Worm (Caenorhabditis elegans) whole organism, mixed stage, embryonic: ENCODE data around the gene srh-180.

Experiments used
- M03D4.4 ChIP-seq: sonication (generic microtip); optimal IDR thresholded peaks from 2 replicates; lab custom pipeline; 2017; ENCODE audit warnings: mild to moderate bottlenecking, missing genetic modification characterization, missing compliant biosample characterization
- lsy-2 ChIP-seq: fragments of 150-350 bp; optimal IDR thresholded peaks from 2 replicates; lab custom pipeline; 2014; ENCODE audit warnings: missing biosample characterization, missing genetic modification characterization
- snpc-4 ChIP-seq: fragments of 150-350 bp; optimal IDR thresholded peaks from 2 replicates; lab custom pipeline; 2014; ENCODE audit warnings: missing biosample characterization, missing genetic modification characterization
- unc-62 ChIP-seq: fragments of 150-350 bp; optimal IDR thresholded peaks from 2 replicates; lab custom pipeline; 2014; ENCODE audit warnings: missing biosample characterization, missing genetic modification reagents, missing genetic modification characterization
- ztf-11 ChIP-seq: fragments of 150-350 bp; optimal IDR thresholded peaks from 2 replicates; lab custom pipeline; 2014; ENCODE audit warnings: missing biosample characterization, missing genetic modification characterization

DNA sequence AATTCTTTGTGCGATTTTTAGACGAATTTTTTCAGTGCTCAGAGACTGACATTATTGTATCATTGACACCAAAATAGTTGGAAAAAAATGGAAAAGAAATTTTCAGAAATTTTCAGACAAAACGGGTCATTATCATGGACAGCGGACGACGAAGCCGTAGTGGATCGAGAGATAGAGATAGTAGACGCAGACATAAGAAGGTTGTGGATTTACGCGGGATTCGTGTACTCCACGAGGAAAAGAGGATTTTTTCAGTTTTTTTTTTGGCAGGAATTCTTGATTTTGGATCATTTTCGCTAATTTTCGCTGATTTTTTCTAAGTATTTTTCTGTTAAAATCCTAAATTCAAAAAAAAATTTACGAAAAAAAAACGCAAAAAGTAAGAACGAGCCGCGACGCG lies 50.2 kb downstream of the srh-180 start, which contains the start of gene W08G11.3:
- no peak for TF ChIP-seq ztf-11 (tag; lab: Kevin White, UChicago)
- TF ChIP-seq snpc-4 (tag; lab: Kevin White, UChicago): no peak
- no peak for TF ChIP-seq unc-62 (GFP tag; lab: Kevin White, UChicago)
- no peak for TF ChIP-seq lsy-2 (tag; lab: Kevin White, UChicago)
- no peak for TF ChIP-seq M03D4.4 (tag; lab: Kevin White, UChicago)
